Worm (Caenorhabditis elegans) whole organism, L4 larva: Measurements from ENCODE around the gene mab-21.
A peak's percentile ranks its signal among the peaks of the same experiment; 100 is the strongest.

ENCODE experiments used
- F26F4.8 ChIP-seq: fragments of 200-800 bp; sonication (Bioruptor generic); conservative IDR thresholded peaks from 2 replicates; pipeline ENCODE4 v1.3.6; 2022; ENCODE audit warnings: missing genetic modification characterization, missing compliant biosample characterization
- T20F7.1 ChIP-seq: fragments of 200-800 bp; sonication (Bioruptor generic); optimal IDR thresholded peaks from 2 replicates; lab custom pipeline; 2018; ENCODE audit warnings: mild to moderate bottlenecking, missing genetic modification characterization, missing compliant biosample characterization
- Y48G9A.11 ChIP-seq: fragments of 200-800 bp; sonication (Bioruptor generic); IDR thresholded peaks from 2 replicates; pipeline ENCODE4 v1.3.6; 2022; ENCODE audit warnings: missing genetic modification reagents, missing genetic modification characterization, missing compliant biosample characterization
- Y5F2A.4 ChIP-seq: fragments of 200-800 bp; sonication (Bioruptor generic); optimal IDR thresholded peaks from 2 replicates; lab custom pipeline; 2018; ENCODE audit warnings: mild to moderate bottlenecking, missing genetic modification characterization, missing compliant biosample characterization
- Y75B8A.6 ChIP-seq: fragments of 200-800 bp; sonication (Bioruptor generic); IDR thresholded peaks from 2 replicates; pipeline ENCODE4 v1.3.6; 2022; ENCODE audit warnings: missing genetic modification reagents, missing genetic modification characterization, missing compliant biosample characterization
- ZK337.2 ChIP-seq: fragments of 200-800 bp; sonication (Bioruptor generic); IDR thresholded peaks from 2 replicates; pipeline ENCODE4 v1.3.6; 2022; ENCODE audit warnings: missing genetic modification reagents, missing genetic modification characterization, missing compliant biosample characterization
- ZK546.5 ChIP-seq, 2 experiments: sonication (generic microtip); optimal IDR thresholded peaks; 2 replicates each; lab custom pipeline; 2017; ENCODE audit warnings: missing biosample characterization in 2 of 2, missing genetic modification characterization in 2 of 2
- aha-1 ChIP-seq: fragments of 150-350 bp; peaks from one replicate; lab custom pipeline; 2014; ENCODE audit warnings: missing biosample characterization, missing genetic modification characterization
- arid-1 ChIP-seq: fragments of 200-800 bp; sonication (Bioruptor generic); conservative IDR thresholded peaks from 2 replicates; pipeline ENCODE4 v1.3.6; 2022; ENCODE audit warnings: missing genetic modification reagents, missing genetic modification characterization, missing compliant biosample characterization
- ceh-20 ChIP-seq: fragments of 200-800 bp; sonication (Bioruptor generic); IDR thresholded peaks from 2 replicates; pipeline ENCODE4 v1.3.6; 2022; ENCODE audit warnings: missing genetic modification reagents, missing genetic modification characterization, missing compliant biosample characterization
- ceh-32 ChIP-seq: sonication (generic microtip); optimal IDR thresholded peaks from 2 replicates; lab custom pipeline; 2016; ENCODE audit warnings: mild to moderate bottlenecking, missing genetic modification characterization, missing compliant biosample characterization; ENCODE audit not compliant: poor library complexity
- ctbp-1 ChIP-seq: fragments of 200-800 bp; sonication (Bioruptor generic); IDR thresholded peaks from 2 replicates; pipeline ENCODE4 v1.3.6; 2022; ENCODE audit warnings: missing genetic modification reagents, missing genetic modification characterization, missing compliant biosample characterization
- daf-12 ChIP-seq: fragments of 150-350 bp; optimal IDR thresholded peaks from 2 replicates; lab custom pipeline; 2014; ENCODE audit warnings: missing biosample characterization, missing genetic modification reagents, missing genetic modification characterization
- daf-16 ChIP-seq, 3 experiments: sonication (generic microtip); optimal IDR thresholded peaks; 2 replicates each; lab custom pipeline; 2016 to 2017; ENCODE audit warnings: missing genetic modification characterization in 3 of 3, missing genetic modification reagents in 3 of 3, mild to moderate bottlenecking in 2 of 3, missing compliant biosample characterization in 2 of 3, missing biosample characterization in 1 of 3, moderate library complexity in 1 of 3
- dmd-6 ChIP-seq: fragments of 200-800 bp; sonication (Bioruptor generic); IDR thresholded peaks from 2 replicates; pipeline ENCODE4 v1.3.6; 2022; ENCODE audit warnings: missing genetic modification reagents, missing genetic modification characterization, missing compliant biosample characterization
- dmd-8 ChIP-seq: fragments of 200-800 bp; sonication (Bioruptor generic); IDR thresholded peaks from 2 replicates; pipeline ENCODE4 v1.3.6; 2022; ENCODE audit warnings: missing genetic modification characterization, missing compliant biosample characterization
- dpl-1 ChIP-seq: fragments of 150-350 bp; optimal IDR thresholded peaks from 2 replicates; lab custom pipeline; 2014; ENCODE audit warnings: missing biosample characterization, missing genetic modification reagents, missing genetic modification characterization
- duxl-1 ChIP-seq: sonication (generic microtip); optimal IDR thresholded peaks from 2 replicates; lab custom pipeline; 2016; ENCODE audit warnings: mild to moderate bottlenecking, missing genetic modification characterization, moderate library complexity, missing compliant biosample characterization; ENCODE audit not compliant: poor library complexity
- dve-1 ChIP-seq: sonication (generic microtip); optimal IDR thresholded peaks from 2 replicates; lab custom pipeline; 2017; ENCODE audit warnings: antibody characterized with exemption, mild to moderate bottlenecking, missing genetic modification characterization, missing compliant biosample characterization; ENCODE audit not compliant: insufficient read depth
- fkh-10 ChIP-seq: fragments of 150-350 bp; optimal IDR thresholded peaks from 2 replicates; lab custom pipeline; 2014; ENCODE audit warnings: missing biosample characterization, missing genetic modification reagents, missing genetic modification characterization
- hlh-30 ChIP-seq: sonication (generic microtip); optimal IDR thresholded peaks from 2 replicates; lab custom pipeline; 2017; ENCODE audit warnings: antibody characterized with exemption, mild to moderate bottlenecking, missing genetic modification characterization, missing compliant biosample characterization; ENCODE audit not compliant: insufficient read depth
- hmg-1.1 ChIP-seq: fragments of 200-800 bp; sonication (Bioruptor generic); IDR thresholded peaks from 2 replicates; pipeline ENCODE4 v1.3.6; 2022; ENCODE audit warnings: missing genetic modification reagents, missing genetic modification characterization, missing compliant biosample characterization
- lin-13 ChIP-seq: fragments of 150-350 bp; optimal IDR thresholded peaks from 2 replicates; lab custom pipeline; 2014; ENCODE audit warnings: missing biosample characterization, missing genetic modification reagents, missing genetic modification characterization
- lin-15B ChIP-seq: fragments of 150-350 bp; sonication (generic microtip); optimal IDR thresholded peaks from 3 replicates; lab custom pipeline; 2014; ENCODE audit warnings: missing biosample characterization, missing genetic modification characterization
- lsy-2 ChIP-seq, 2 experiments: fragments of 150-350 bp in 1 of 2; sonication (generic microtip) in 1 of 2; optimal IDR thresholded peaks; 2 replicates each; lab custom pipeline; 2014 to 2017; ENCODE audit warnings: missing biosample characterization in 2 of 2, missing genetic modification characterization in 2 of 2
- mep-1 ChIP-seq: fragments of 150-350 bp; sonication (generic microtip); optimal IDR thresholded peaks from 3 replicates; lab custom pipeline; 2014; ENCODE audit warnings: missing biosample characterization, missing genetic modification characterization
- mes-2 ChIP-seq: sonication (generic microtip); optimal IDR thresholded peaks from 2 replicates; lab custom pipeline; 2016; ENCODE audit warnings: missing genotype, mild to moderate bottlenecking, missing genetic modification characterization, missing compliant biosample characterization; ENCODE audit not compliant: poor library complexity, severe bottlenecking
- mxl-3 ChIP-seq: fragments of 200-800 bp; sonication (Bioruptor generic); optimal IDR thresholded peaks from 2 replicates; lab custom pipeline; 2018; ENCODE audit warnings: mild to moderate bottlenecking, missing genetic modification characterization, missing compliant biosample characterization
- nhr-102 ChIP-seq: sonication (generic microtip); optimal IDR thresholded peaks from 2 replicates; lab custom pipeline; 2016; ENCODE audit warnings: mild to moderate bottlenecking, missing genetic modification characterization, moderate library complexity, missing compliant biosample characterization
- nhr-237 ChIP-seq: sonication (generic microtip); optimal IDR thresholded peaks from 2 replicates; lab custom pipeline; 2017; ENCODE audit warnings: missing biosample characterization, missing genetic modification characterization
- nhr-25 ChIP-seq: sonication (generic microtip); optimal IDR thresholded peaks from 2 replicates; lab custom pipeline; 2017; ENCODE audit warnings: missing genetic modification characterization, mild to moderate bottlenecking, missing compliant biosample characterization, antibody characterized with exemption, moderate library complexity, borderline replicate concordance; ENCODE audit not compliant: insufficient read depth
- nhr-28 ChIP-seq: fragments of 150-350 bp; optimal IDR thresholded peaks from 2 replicates; lab custom pipeline; 2014; ENCODE audit warnings: missing biosample characterization, missing genetic modification characterization
- nhr-48 ChIP-seq: sonication (generic microtip); optimal IDR thresholded peaks from 2 replicates; lab custom pipeline; 2016; ENCODE audit warnings: mild to moderate bottlenecking, missing genetic modification characterization, missing compliant biosample characterization
- nhr-6 ChIP-seq: fragments of 150-350 bp; optimal IDR thresholded peaks from 2 replicates; lab custom pipeline; 2014; ENCODE audit warnings: missing biosample characterization, missing genetic modification characterization
- nhr-76 ChIP-seq: fragments of 150-350 bp; optimal IDR thresholded peaks from 2 replicates; lab custom pipeline; 2014; ENCODE audit warnings: missing biosample characterization, missing genetic modification characterization
- pha-4 ChIP-seq, 2 experiments: fragments of 150-350 bp in 1 of 2; fragments of 200-800 bp in 1 of 2; sonication (Bioruptor generic) in 1 of 2; IDR thresholded peaks in 1 of 2; optimal IDR thresholded peaks in 1 of 2; 2 replicates each; pipeline versions ENCODE4 v1.3.6 to Lab custom; 2014 to 2022; ENCODE audit warnings: missing genetic modification characterization in 2 of 2, missing genetic modification reagents in 2 of 2, missing biosample characterization in 1 of 2, missing compliant biosample characterization in 1 of 2
- rbr-2 ChIP-seq: sonication (generic microtip); optimal IDR thresholded peaks from 2 replicates; lab custom pipeline; 2016; ENCODE audit warnings: missing genotype, missing genetic modification characterization, missing compliant biosample characterization
- unc-62 ChIP-seq, 3 experiments: fragments of 150-350 bp in 1 of 3; sonication (generic microtip); optimal IDR thresholded peaks in 2 of 3; peaks in 1 of 3; 1 replicate in 1 of 3; 2 replicates in 2 of 3; lab custom pipeline; 2014 to 2017; ENCODE audit warnings: missing biosample characterization in 3 of 3, missing genetic modification characterization in 3 of 3, missing genetic modification reagents in 3 of 3, missing genotype in 1 of 3
- vab-7 ChIP-seq: fragments of 200-800 bp; sonication (Bioruptor generic); IDR thresholded peaks from 2 replicates; pipeline ENCODE4 v1.3.6; 2022; ENCODE audit warnings: missing genetic modification reagents, missing genetic modification characterization, missing compliant biosample characterization
- zag-1 ChIP-seq: fragments of 150-350 bp; optimal IDR thresholded peaks from 2 replicates; lab custom pipeline; 2014; ENCODE audit warnings: missing biosample characterization, missing genetic modification characterization
- zfp-2 ChIP-seq: sonication (generic microtip); optimal IDR thresholded peaks from 2 replicates; lab custom pipeline; 2016; ENCODE audit warnings: mild to moderate bottlenecking, missing genetic modification characterization, missing compliant biosample characterization
- ztf-7 ChIP-seq: fragments of 150-350 bp; optimal IDR thresholded peaks from 2 replicates; lab custom pipeline; 2014; ENCODE audit warnings: missing biosample characterization, missing genetic modification characterization

mab-21 gene

DNA sequence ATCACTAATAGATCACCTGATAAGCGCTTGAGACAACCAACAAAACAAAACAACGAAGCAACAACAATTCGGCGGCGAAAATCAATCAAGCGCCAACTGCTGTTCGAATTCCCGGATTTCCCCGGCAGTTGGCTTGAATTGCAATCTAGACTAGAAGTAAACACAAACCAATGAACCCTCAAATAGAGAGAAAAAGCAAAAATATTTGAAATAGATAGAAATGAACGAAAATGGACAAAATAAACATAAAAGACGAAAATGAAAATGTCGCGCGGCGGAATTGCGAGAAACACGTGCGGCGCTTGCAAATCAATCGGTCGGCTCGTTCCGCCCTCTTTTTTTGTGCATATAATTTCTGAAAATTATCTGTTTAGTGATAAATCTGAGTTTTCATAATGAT lies 32.1 kb upstream of the mab-21 start, which contains the start of gene idhg-1 (continued):
- TF ChIP-seq aha-1 (tag; lab: Kevin White, UChicago) (peak; percentile 62), nhr-76 (tag; lab: Kevin White, UChicago) (peak; percentile 5), mxl-3 (GFP tag; lab: Kevin White, UChicago) (peak; percentile 20), nhr-48 (tag; lab: Kevin White, UChicago) (peak; percentile 31), arid-1 (GFP tag; lab: Robert Waterston, UW) (peak; percentile 81), Y75B8A.6 (GFP tag; lab: Robert Waterston, UW) (peak; percentile 63; the same call in 1 of the 2 replicates), Y48G9A.11 (GFP tag; lab: Robert Waterston, UW) (no peak), ceh-32 (no peak), mes-2 (tag; lab: Kevin White, UChicago) (peak; percentile 95)
- TF ChIP-seq, all 104 proteins: peak for 38

- TF ChIP-seq daf-16 (GFP tag; optimal IDR thresholded peaks at IDR 0.05; lab: Kevin White, UChicago) (no peak), daf-16 (tag; optimal IDR thresholded peaks at IDR 0.05; lab: Kevin White, UChicago) (peak; percentile 33), F26F4.8 (GFP tag; lab: Robert Waterston, UW) (no peak), lin-15B (tag; lab: Kevin White, UChicago) (no peak), hlh-30 (tag; lab: Kevin White, UChicago) (peak; percentile 28), pha-4 (GFP tag; IDR thresholded peaks at IDR 0.05; lab: Robert Waterston, UW) (no peak), pha-4 (tag; optimal IDR thresholded peaks at IDR 0.05; lab: Kevin White, UChicago) (peak; percentile 1), daf-12 (tag; lab: Kevin White, UChicago) (no peak), fkh-10 (GFP tag; lab: Kevin White, UChicago) (no peak), dve-1 (peak; percentile 25), nhr-6 (tag; lab: Kevin White, UChicago) (peak; percentile 22), mep-1 (peak; percentile 55), lin-13 (GFP tag; lab: Kevin White, UChicago) (no peak), dpl-1 (peak; percentile 47), nhr-28 (tag; lab: Kevin White, UChicago) (peak; percentile 38), mes-2 (tag; lab: Kevin White, UChicago) (peak; percentile 66), zfp-2 (tag; lab: Kevin White, UChicago) (no peak), nhr-102 (tag; lab: Kevin White, UChicago) (no peak), duxl-1 (tag; lab: Kevin White, UChicago) (no peak), nhr-237 (tag; lab: Kevin White, UChicago) (no peak), nhr-25 (tag; lab: Kevin White, UChicago) (no peak), ztf-7 (tag; lab: Kevin White, UChicago) (no peak), dmd-6 (GFP tag; lab: Robert Waterston, UW) (no peak), dmd-8 (GFP tag; lab: Robert Waterston, UW) (no peak), zag-1 (no peak), rbr-2 (tag; lab: Kevin White, UChicago) (peak; percentile 5), lsy-2 (tag; optimal IDR thresholded peaks at IDR 0.05; lab: Kevin White, UChicago) (peak in 1 of 2 experiments; percentile 62), vab-7 (GFP tag; lab: Robert Waterston, UW) (no peak), hmg-1.1 (GFP tag; lab: Robert Waterston, UW) (no peak; the same call in 1 of the 2 replicates)
Measured at ce11 chrIII:4578385-4578903, 22.1 kb upstream of the mab-21 start, which contains the start of the genes sel-5 and wdr-48. sel-5 (minus strand) TSS chrIII:4578437. wdr-48 (plus strand) TSS chrIII:4578853.

ce11 chrIII:4581495-4581894 lies 19.1 kb upstream of the mab-21 start, which contains the start of gene F35G12.12:
F35G12.12 (plus strand) TSS chrIII:4581795.
- TF ChIP-seq rbr-2 (tag; lab: Kevin White, UChicago) = no peak
- no peak for TF ChIP-seq unc-62 (GFP tag; optimal IDR thresholded peaks at IDR 0.05 in 1 of 2; lab: Kevin White, UChicago)
- no peak for TF ChIP-seq unc-62 (tag; optimal IDR thresholded peaks at IDR 0.05; lab: Kevin White, UChicago)
- TF ChIP-seq Y5F2A.4 = no peak
- TF ChIP-seq ctbp-1 (GFP tag; lab: Robert Waterston, UW) = no peak
- TF ChIP-seq duxl-1 (tag; lab: Kevin White, UChicago) = no peak
- no peak for TF ChIP-seq T20F7.1 (GFP tag; lab: Kevin White, UChicago)
- no peak for TF ChIP-seq ZK546.5 (tag; optimal IDR thresholded peaks at IDR 0.05; lab: Kevin White, UChicago)
- TF ChIP-seq ZK337.2 (GFP tag; lab: Robert Waterston, UW) = no peak
- no peak for TF ChIP-seq zag-1
- TF ChIP-seq nhr-25 (tag; lab: Kevin White, UChicago) = no peak
- TF ChIP-seq Y75B8A.6 (GFP tag; lab: Robert Waterston, UW) = no peak
- no peak for TF ChIP-seq ceh-20 (GFP tag; lab: Robert Waterston, UW)
- TF ChIP-seq, all 104 proteins: peak for 0
